Worm (Caenorhabditis elegans): Measurements from ENCODE around the gene del-10.

The del-10 gene

ce11 chrII:6521316-6521715, 39.4 kb upstream of the del-10 start, which contains the start of gene toe-2:
Gene toe-2, minus strand, starts transcription at chrII:6521385.
- no peak for TF ChIP-seq fkh-2 (tag; optimal IDR thresholded peaks at IDR 0.05)
- TF ChIP-seq nhr-76 (tag; optimal IDR thresholded peaks at IDR 0.05) = no peak
- TF ChIP-seq fos-1 (tag; optimal IDR thresholded peaks at IDR 0.05) = no peak
- no peak for TF ChIP-seq lsy-12 (tag; optimal IDR thresholded peaks at IDR 0.05)
- no peak for TF ChIP-seq zag-1 (tag; optimal IDR thresholded peaks at IDR 0.05)
- no peak for TF ChIP-seq nhr-12 (tag; optimal IDR thresholded peaks at IDR 0.05)
- TF ChIP-seq nhr-43 (tag; optimal IDR thresholded peaks at IDR 0.05; ENCODE audit: poor library complexity, severe bottlenecking) = no peak
- no peak for TF ChIP-seq nhr-77 (tag; optimal IDR thresholded peaks at IDR 0.05)
- no peak for TF ChIP-seq ztf-4 (tag; optimal IDR thresholded peaks at IDR 0.05)
- no peak for TF ChIP-seq ztf-11 (tag; optimal IDR thresholded peaks at IDR 0.05)
- peak; percentile 55 for TF ChIP-seq elt-2 (tag; optimal IDR thresholded peaks at IDR 0.05)
- peak; percentile 18 for TF ChIP-seq pqm-1 (tag; optimal IDR thresholded peaks at IDR 0.05)
- TF ChIP-seq unc-39 (tag; optimal IDR thresholded peaks at IDR 0.05) = no peak

- TF ChIP-seq nhr-43 (tag; optimal IDR thresholded peaks at IDR 0.05; ENCODE audit: poor library complexity, severe bottlenecking) (no peak), nhr-28 (tag; optimal IDR thresholded peaks at IDR 0.05) (no peak), lin-15B (tag; optimal IDR thresholded peaks at IDR 0.05) (no peak), unc-62 (GFP tag; optimal IDR thresholded peaks at IDR 0.05) (no peak), elt-2 (tag; optimal IDR thresholded peaks at IDR 0.05) (peak; percentile 89), pqm-1 (tag; optimal IDR thresholded peaks at IDR 0.05) (peak; percentile 91)
These were observed 38.2 kb upstream of the del-10 start for ce11 chrII:6520103-6520502.

ce11 chrII:6519703-6520102, 37.8 kb upstream of the del-10 start:
- TF ChIP-seq nhr-12 (tag; optimal IDR thresholded peaks at IDR 0.05) = no peak
- TF ChIP-seq egl-27 (tag; optimal IDR thresholded peaks at IDR 0.05) = no peak
- no peak for TF ChIP-seq ZK546.5 (tag; optimal IDR thresholded peaks at IDR 0.05)
- no peak for TF ChIP-seq sea-2 (GFP tag; optimal IDR thresholded peaks at IDR 0.05)
- no peak for TF ChIP-seq ztf-11 (tag; optimal IDR thresholded peaks at IDR 0.05)
- no peak for TF ChIP-seq nhr-237 (tag; optimal IDR thresholded peaks at IDR 0.05)
- TF ChIP-seq eor-1 (tag; optimal IDR thresholded peaks at IDR 0.05) = no peak
- no peak for TF ChIP-seq nfya-1 (tag; optimal IDR thresholded peaks at IDR 0.05; ENCODE audit: insufficient read depth)
- TF ChIP-seq lin-15B (tag; optimal IDR thresholded peaks at IDR 0.05) = no peak
- no peak for TF ChIP-seq jun-1 (tag; optimal IDR thresholded peaks at IDR 0.05)
- TF ChIP-seq elt-2 (tag; optimal IDR thresholded peaks at IDR 0.05) = no peak
- no peak for TF ChIP-seq egl-5 (tag; optimal IDR thresholded peaks at IDR 0.05)
- TF ChIP-seq R02D3.7 (tag; optimal IDR thresholded peaks at IDR 0.05) = no peak
- TF ChIP-seq mdl-1 (tag; optimal IDR thresholded peaks at IDR 0.05) = no peak

ce11 chrII:6516276-6516675, 34.4 kb upstream of the del-10 start, which contains the start of gene C56E6.7:
Gene C56E6.7, plus strand, starts transcription at chrII:6516576.
- TF ChIP-seq pqm-1 (tag; optimal IDR thresholded peaks at IDR 0.05) (no peak), unc-62 (GFP tag; optimal IDR thresholded peaks at IDR 0.05) (no peak), elt-2 (tag; optimal IDR thresholded peaks at IDR 0.05) (no peak), ama-1 (optimal IDR thresholded peaks at IDR 0.05) (no peak), nhr-67 (tag; optimal IDR thresholded peaks at IDR 0.05) (no peak), nhr-43 (tag; optimal IDR thresholded peaks at IDR 0.05; ENCODE audit: poor library complexity, severe bottlenecking) (no peak), aly-2 (tag; optimal IDR thresholded peaks at IDR 0.05) (no peak), tbx-2 (tag; optimal IDR thresholded peaks at IDR 0.05) (no peak), ztf-11 (tag; optimal IDR thresholded peaks at IDR 0.05) (no peak), skn-1 (tag; optimal IDR thresholded peaks at IDR 0.05) (no peak)

ce11 chrII:6513911-6514310, 32.0 kb upstream of the del-10 start, which contains the start of gene R05G9R.1:
Gene R05G9R.1, minus strand, starts transcription at chrII:6514011.
- TF ChIP-seq nhr-77 (tag; optimal IDR thresholded peaks at IDR 0.05) = no peak
- TF ChIP-seq ztf-4 (tag; optimal IDR thresholded peaks at IDR 0.05) = no peak
- no peak for TF ChIP-seq ama-1 (optimal IDR thresholded peaks at IDR 0.05)
- no peak for TF ChIP-seq lin-15B (tag; optimal IDR thresholded peaks at IDR 0.05)
- TF ChIP-seq ztf-11 (tag; optimal IDR thresholded peaks at IDR 0.05) = no peak
- no peak for TF ChIP-seq nhr-237 (tag; optimal IDR thresholded peaks at IDR 0.05)

ce11 chrII:6513357-6513756, 31.4 kb upstream of the del-10 start:
- TF ChIP-seq aly-2 (tag; optimal IDR thresholded peaks at IDR 0.05) (no peak), fkh-10 (GFP tag; optimal IDR thresholded peaks at IDR 0.05) (no peak), sea-2 (GFP tag; optimal IDR thresholded peaks at IDR 0.05) (no peak), egl-5 (tag; optimal IDR thresholded peaks at IDR 0.05) (no peak), unc-39 (tag; optimal IDR thresholded peaks at IDR 0.05) (no peak), ztf-4 (tag; optimal IDR thresholded peaks at IDR 0.05) (no peak), ama-1 (optimal IDR thresholded peaks at IDR 0.05) (no peak), nhr-67 (tag; optimal IDR thresholded peaks at IDR 0.05) (no peak), eor-1 (tag; optimal IDR thresholded peaks at IDR 0.05) (no peak), nhr-237 (tag; optimal IDR thresholded peaks at IDR 0.05) (no peak), unc-62 (GFP tag; optimal IDR thresholded peaks at IDR 0.05) (no peak), ztf-11 (tag; optimal IDR thresholded peaks at IDR 0.05) (no peak), nhr-43 (tag; optimal IDR thresholded peaks at IDR 0.05; ENCODE audit: poor library complexity, severe bottlenecking) (no peak), nhr-25 (tag; optimal IDR thresholded peaks at IDR 0.05) (no peak), zag-1 (tag; optimal IDR thresholded peaks at IDR 0.05) (no peak), fkh-2 (tag; optimal IDR thresholded peaks at IDR 0.05) (no peak), fos-1 (tag; optimal IDR thresholded peaks at IDR 0.05) (no peak), R02D3.7 (tag; optimal IDR thresholded peaks at IDR 0.05) (no peak), snpc-4 (tag; optimal IDR thresholded peaks at IDR 0.05) (no peak)

Measured in whole organism, L3 larva.